Fruit fly (Drosophila melanogaster) whole organism, embryonic: Measurements from ENCODE around the gene CG6610.

Experiments used
- Abd-B ChIP-seq: fragments of 200-800 bp; sonication (Bioruptor generic); optimal IDR thresholded peaks from 2 replicates; lab custom pipeline; 2018; ENCODE audit warnings: missing biosample characterization, mild to moderate bottlenecking, missing genetic modification characterization, moderate library complexity
- Aef1 ChIP-seq: fragments of 200-800 bp; sonication (Bioruptor generic); IDR thresholded peaks from 3 replicates; pipeline ENCODE4 v1.3.6; 2022; ENCODE audit warnings: missing biosample characterization, missing genetic modification characterization
- CG10209 ChIP-seq: fragments of 200-800 bp; sonication (Bioruptor generic); optimal IDR thresholded peaks from 3 replicates; lab custom pipeline; 2017; ENCODE audit warnings: missing biosample characterization, mild to moderate bottlenecking, missing genetic modification characterization, missing genetic modification reagents
- CG11696 ChIP-seq: fragments of 200-800 bp; sonication (Bioruptor generic); IDR thresholded peaks from 2 replicates; pipeline ENCODE4 v1.3.6; 2022; ENCODE audit warnings: missing biosample characterization, missing genetic modification characterization
- CG12391 ChIP-seq: fragments of 200-800 bp; sonication (Bioruptor generic); optimal IDR thresholded peaks from 3 replicates; lab custom pipeline; 2018; ENCODE audit warnings: missing biosample characterization, mild to moderate bottlenecking, missing genetic modification characterization, moderate library complexity
- CG12942 ChIP-seq: fragments of 200-800 bp; sonication (Bioruptor generic); optimal IDR thresholded peaks from 3 replicates; lab custom pipeline; 2016; ENCODE audit warnings: missing biosample characterization, missing genetic modification characterization
- CG13123 ChIP-seq: fragments of 200-800 bp; sonication (Bioruptor generic); optimal IDR thresholded peaks from 2 replicates; lab custom pipeline; 2016; ENCODE audit warnings: missing biosample characterization, missing genetic modification characterization
- CG14667 ChIP-seq: fragments of 200-800 bp; sonication (Bioruptor generic); IDR thresholded peaks from 2 replicates; pipeline ENCODE4 v1.3.6; 2022; ENCODE audit warnings: missing biosample characterization, missing genetic modification characterization
- CG15696 ChIP-seq: fragments of 200-800 bp; sonication (Bioruptor generic); optimal IDR thresholded peaks from 2 replicates; lab custom pipeline; 2019; ENCODE audit warnings: missing biosample characterization, mild to moderate bottlenecking, missing genetic modification characterization, moderate library complexity
- CG1602 ChIP-seq: fragments of 200-800 bp; sonication (Bioruptor generic); optimal IDR thresholded peaks from 3 replicates; lab custom pipeline; 2016; ENCODE audit warnings: missing biosample characterization, missing genetic modification characterization
- CG16813 ChIP-seq: fragments of 200-800 bp; sonication (Bioruptor generic); IDR thresholded peaks from 3 replicates; pipeline ENCODE4 v1.3.6; 2022; ENCODE audit warnings: missing biosample characterization, missing genetic modification characterization; ENCODE audit not compliant: partially characterized antibody
- CG2678 ChIP-seq: fragments of 200-800 bp; sonication (Bioruptor generic); optimal IDR thresholded peaks from 3 replicates; lab custom pipeline; 2019; ENCODE audit warnings: missing biosample characterization, mild to moderate bottlenecking, missing genetic modification characterization, moderate library complexity
- CG2712 ChIP-seq: fragments of 200-800 bp; optimal IDR thresholded peaks from 3 replicates; lab custom pipeline; 2019; ENCODE audit warnings: missing biosample characterization, mild to moderate bottlenecking, missing genetic modification characterization, moderate library complexity
- CG32767 ChIP-seq: fragments of 200-800 bp; sonication (Bioruptor generic); IDR thresholded peaks from 2 replicates; pipeline ENCODE4 v1.3.6; 2022; ENCODE audit warnings: missing biosample characterization, missing genetic modification characterization
- CG3995 ChIP-seq: fragments of 200-800 bp; sonication (Bioruptor generic); optimal IDR thresholded peaks from 3 replicates; lab custom pipeline; 2016; ENCODE audit warnings: missing biosample characterization, missing genetic modification characterization
- CG43689 ChIP-seq: fragments of 200-800 bp; sonication (Bioruptor generic); IDR thresholded peaks from 2 replicates; pipeline ENCODE4 v1.3.6; 2022; ENCODE audit warnings: missing biosample characterization, missing genetic modification characterization
- CG4730 ChIP-seq: fragments of 200-800 bp; sonication (Bioruptor generic); IDR thresholded peaks from 2 replicates; pipeline ENCODE4 v1.3.6; 2022; ENCODE audit warnings: missing biosample characterization, missing genetic modification characterization
- CoRest ChIP-seq: fragments of 200-800 bp; sonication (Bioruptor generic); optimal IDR thresholded peaks from 3 replicates; lab custom pipeline; 2018; ENCODE audit warnings: missing biosample characterization, mild to moderate bottlenecking, missing genetic modification characterization, moderate library complexity
- D19B ChIP-seq: fragments of 200-800 bp; sonication (Bioruptor generic); optimal IDR thresholded peaks from 2 replicates; lab custom pipeline; 2017; ENCODE audit warnings: missing biosample characterization, mild to moderate bottlenecking, missing genetic modification characterization
- Doc3 ChIP-seq: fragments of 200-800 bp; sonication (Bioruptor generic); IDR thresholded peaks from 3 replicates; pipeline ENCODE4 v1.3.6; 2022; ENCODE audit warnings: missing biosample characterization, missing genetic modification characterization; ENCODE audit not compliant: partially characterized antibody
- Ets97D ChIP-seq: fragments of 200-800 bp; sonication (Bioruptor generic); optimal IDR thresholded peaks from 3 replicates; lab custom pipeline; 2016; ENCODE audit warnings: missing biosample characterization, missing genetic modification characterization
- Hey ChIP-seq: fragments of 200-800 bp; sonication (Bioruptor generic); optimal IDR thresholded peaks from 3 replicates; lab custom pipeline; 2018; ENCODE audit warnings: missing biosample characterization, mild to moderate bottlenecking, missing genetic modification characterization
- HmgZ ChIP-seq: fragments of 200-800 bp; sonication (Bioruptor generic); optimal IDR thresholded peaks from 2 replicates; lab custom pipeline; 2018; ENCODE audit warnings: missing biosample characterization, mild to moderate bottlenecking, missing genetic modification characterization
- Mad ChIP-seq: fragments of 200-800 bp; sonication (Bioruptor generic); optimal IDR thresholded peaks from 2 replicates; lab custom pipeline; 2016; ENCODE audit warnings: missing biosample characterization, missing genetic modification characterization
- NfI ChIP-seq: fragments of 200-800 bp; sonication (Bioruptor generic); optimal IDR thresholded peaks from 3 replicates; lab custom pipeline; 2018; ENCODE audit warnings: missing biosample characterization, mild to moderate bottlenecking, missing genetic modification characterization, moderate library complexity
- TFAM ChIP-seq: fragments of 200-800 bp; sonication (Bioruptor generic); optimal IDR thresholded peaks from 2 replicates; lab custom pipeline; 2017; ENCODE audit warnings: missing biosample characterization, missing genetic modification characterization, inconsistent platforms
- ap ChIP-seq: fragments of 200-800 bp; sonication (Bioruptor generic); IDR thresholded peaks from 2 replicates; pipeline ENCODE4 v1.3.6; 2022; ENCODE audit warnings: missing biosample characterization, missing genetic modification characterization
- bigmax ChIP-seq: fragments of 200-800 bp; sonication (Bioruptor generic); optimal IDR thresholded peaks from 2 replicates; lab custom pipeline; 2018; ENCODE audit warnings: missing biosample characterization, mild to moderate bottlenecking, missing genetic modification characterization
- btn ChIP-seq: fragments of 200-800 bp; sonication (Bioruptor generic); optimal IDR thresholded peaks from 2 replicates; lab custom pipeline; 2016; ENCODE audit warnings: missing biosample characterization, missing genetic modification characterization
- chm ChIP-seq: fragments of 200-800 bp; sonication (Bioruptor generic); IDR thresholded peaks from 2 replicates; pipeline ENCODE4 v1.3.6; 2022; ENCODE audit warnings: missing biosample characterization, missing genetic modification characterization
- croc ChIP-seq: fragments of 200-800 bp; sonication (Bioruptor generic); conservative IDR thresholded peaks from 3 replicates; pipeline ENCODE4 v1.3.6; 2022; ENCODE audit warnings: missing biosample characterization, missing genetic modification characterization
- cwo ChIP-seq: fragments of 200-800 bp; sonication (Bioruptor generic); optimal IDR thresholded peaks from 3 replicates; lab custom pipeline; 2017; ENCODE audit warnings: missing biosample characterization, missing genetic modification characterization, mild to moderate bottlenecking, moderate library complexity, missing genetic modification reagents
- dan ChIP-seq: fragments of 200-800 bp; sonication (Bioruptor generic); IDR thresholded peaks from 2 replicates; pipeline ENCODE4 v1.3.6; 2022; ENCODE audit warnings: missing biosample characterization, missing genetic modification characterization
- dmrt99B ChIP-seq: fragments of 200-800 bp; sonication (Bioruptor generic); optimal IDR thresholded peaks from 2 replicates; lab custom pipeline; 2018; ENCODE audit warnings: missing biosample characterization, mild to moderate bottlenecking, missing genetic modification characterization, moderate library complexity
- gem ChIP-seq: fragments of 200-800 bp; sonication (Bioruptor generic); optimal IDR thresholded peaks from 2 replicates; lab custom pipeline; 2019; ENCODE audit warnings: missing biosample characterization, mild to moderate bottlenecking, missing genetic modification characterization, moderate library complexity
- grn ChIP-seq: fragments of 200-800 bp; sonication (Bioruptor generic); optimal IDR thresholded peaks from 3 replicates; lab custom pipeline; 2017; ENCODE audit warnings: missing biosample characterization, missing genetic modification characterization
- gro ChIP-seq: fragments of 200-800 bp; sonication (Bioruptor generic); optimal IDR thresholded peaks from 2 replicates; lab custom pipeline; 2016; ENCODE audit warnings: missing biosample characterization, missing genetic modification characterization
- kni ChIP-seq: fragments of 200-800 bp; sonication (Bioruptor generic); optimal IDR thresholded peaks from 3 replicates; lab custom pipeline; 2017; ENCODE audit warnings: mild to moderate bottlenecking, missing biosample characterization, missing genetic modification reagents, missing genetic modification characterization
- oc ChIP-seq: fragments of 200-800 bp; sonication (Bioruptor generic); optimal IDR thresholded peaks from 2 replicates; lab custom pipeline; 2018; ENCODE audit warnings: missing biosample characterization, mild to moderate bottlenecking, missing genetic modification characterization, moderate library complexity
- odd ChIP-seq: fragments of 200-800 bp; sonication (Bioruptor generic); optimal IDR thresholded peaks from 2 replicates; lab custom pipeline; 2017; ENCODE audit warnings: missing biosample characterization, mild to moderate bottlenecking, missing genetic modification characterization
- otp ChIP-seq: fragments of 200-800 bp; sonication (Bioruptor generic); IDR thresholded peaks from 3 replicates; pipeline ENCODE4, ENCODE4 v1.3.6; 2022; ENCODE audit warnings: missing biosample characterization, missing genetic modification characterization
- p53 ChIP-seq: fragments of 200-800 bp; sonication (Bioruptor generic); optimal IDR thresholded peaks from 2 replicates; lab custom pipeline; 2016; ENCODE audit warnings: missing biosample characterization, missing genetic modification characterization
- phol ChIP-seq: fragments of 200-800 bp; sonication (Bioruptor generic); optimal IDR thresholded peaks from 3 replicates; lab custom pipeline; 2018; ENCODE audit warnings: missing biosample characterization, mild to moderate bottlenecking, missing genetic modification characterization, moderate library complexity
- sug ChIP-seq: fragments of 200-800 bp; optimal IDR thresholded peaks from 2 replicates; lab custom pipeline; 2019; ENCODE audit warnings: missing biosample characterization, mild to moderate bottlenecking, missing genetic modification characterization, moderate library complexity
- tap ChIP-seq: fragments of 200-800 bp; optimal IDR thresholded peaks from 3 replicates; lab custom pipeline; 2019; ENCODE audit warnings: missing biosample characterization, mild to moderate bottlenecking, missing genetic modification characterization, moderate library complexity
- wdn ChIP-seq: fragments of 200-800 bp; sonication (Bioruptor generic); IDR thresholded peaks from 2 replicates; pipeline ENCODE4 v1.3.6; 2022; ENCODE audit warnings: missing biosample characterization, missing genetic modification characterization

Gene CG6610

dm6 chr3L:6050230-6050807 lies 25.0 kb upstream of the CG6610 start, which contains the start of gene Jon65Aiii (continued):
- TF ChIP-seq Hey (tag; lab: Kevin White, UChicago) (peak; percentile 99), chm (no peak), D19B (GFP tag; lab: Kevin White, UChicago) (no peak), croc (GFP tag; lab: Robert Waterston, UW) (no peak), gro (GFP tag; lab: Kevin White, UChicago) (peak; percentile 76), btn (GFP tag; lab: Kevin White, UChicago) (no peak), sug (tag; lab: Kevin White, UChicago) (peak; percentile 70), kni (GFP tag; lab: Kevin White, UChicago) (no peak), CG16813 (GFP tag; lab: Robert Waterston, UW) (no peak), cwo (GFP tag; lab: Kevin White, UChicago) (peak; percentile 15), CG14667 (GFP tag; lab: Robert Waterston, UW) (no peak), bigmax (GFP tag; lab: Kevin White, UChicago) (no peak), CG12942 (GFP tag; lab: Kevin White, UChicago) (no peak), odd (GFP tag; lab: Kevin White, UChicago) (no peak), HmgZ (peak; percentile 6)

DNA sequence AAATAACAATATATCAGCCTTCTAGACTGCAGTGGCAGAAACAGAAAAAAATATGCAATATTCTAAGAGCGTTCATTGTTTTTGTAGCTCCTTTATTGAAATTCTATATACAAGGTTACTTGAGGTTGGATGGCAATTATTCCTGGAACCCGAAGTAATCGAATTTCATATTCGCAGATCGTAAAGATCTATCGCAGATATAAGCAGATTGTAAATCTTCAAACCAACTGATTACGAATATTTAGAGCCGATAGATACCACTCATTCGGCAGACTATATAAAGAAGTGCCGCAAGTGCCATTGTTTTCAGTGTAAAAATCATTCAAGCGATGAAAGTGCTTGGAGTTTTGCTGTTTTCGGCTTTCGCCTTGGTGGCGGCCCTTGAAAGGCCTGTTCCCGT lies 23.3 kb upstream of the CG6610 start, which contains the start of gene Jon65Aii:
Jon65Aii (plus strand) TSS at position 301 of the 400 bp plus-strand sequence.
- TF ChIP-seq TFAM (GFP tag; lab: Kevin White, UChicago) = no peak
- no peak for TF ChIP-seq CG1602 (GFP tag; lab: Kevin White, UChicago)
- no peak for TF ChIP-seq CG13123 (GFP tag; lab: Kevin White, UChicago)
- no peak for TF ChIP-seq CG12391 (tag; lab: Kevin White, UChicago)
- TF ChIP-seq CoRest = no peak

- TF ChIP-seq phol (no peak), tap (tag; lab: Kevin White, UChicago) (no peak), dmrt99B (tag; lab: Kevin White, UChicago) (no peak), Doc3 (GFP tag; lab: Robert Waterston, UW) (no peak), CG10209 (no peak)
Observed at dm6 chr3L:6054343-6054742, 21.0 kb upstream of the CG6610 start, which contains the start of gene Jon65Ai. Gene Jon65Ai (minus strand): TSS chr3L:6054443.

DNA sequence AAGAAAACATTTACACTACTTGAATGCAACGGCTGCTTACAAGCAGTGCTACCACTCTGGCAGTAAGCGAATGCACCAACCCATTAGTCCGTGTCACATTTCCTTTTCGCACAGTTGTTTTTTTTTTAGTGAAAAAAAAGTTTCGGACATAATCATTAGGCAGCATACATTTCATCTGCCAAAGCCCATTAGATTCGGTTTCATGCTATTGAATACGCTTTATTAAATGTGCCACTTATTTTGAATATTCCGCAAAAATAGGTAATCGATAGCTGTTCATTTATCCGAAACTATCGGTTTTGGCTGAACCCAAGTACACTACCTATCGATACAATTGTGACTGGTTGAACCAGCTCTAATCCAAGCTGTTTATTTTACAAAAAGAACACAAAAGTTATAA lies 20.5 kb upstream of the CG6610 start, which contains the start of gene tant:
tant (plus strand) TSS at position 334 of the 400 bp plus-strand sequence.
- TF ChIP-seq CG43689 (GFP tag; lab: Robert Waterston, UW) (no peak), otp (GFP tag; lab: Robert Waterston, UW) (no peak), dan (no peak), Mad (GFP tag; lab: Kevin White, UChicago) (peak; percentile 2), CG2712 (peak; percentile 22), oc (tag; lab: Kevin White, UChicago) (no peak), grn (GFP tag; lab: Kevin White, UChicago) (no peak), NfI (no peak), Aef1 (GFP tag; lab: Robert Waterston, UW) (no peak), wdn (GFP tag; lab: Robert Waterston, UW) (no peak), Ets97D (peak; percentile 88), CG11696 (GFP tag; lab: Robert Waterston, UW) (no peak), CG12391 (tag; lab: Kevin White, UChicago) (peak; percentile 24), ap (GFP tag; lab: Robert Waterston, UW) (no peak), CG3995 (GFP tag; lab: Kevin White, UChicago) (peak; percentile 94), CG4730 (no peak), CG15696 (tag; lab: Kevin White, UChicago) (no peak), CG2678 (tag; lab: Kevin White, UChicago) (no peak), CG32767 (GFP tag; lab: Robert Waterston, UW) (no peak), gem (tag; lab: Kevin White, UChicago) (peak; percentile 13), Abd-B (peak; percentile 43), p53 (GFP tag; lab: Kevin White, UChicago) (peak; percentile 19)
